Worm (Caenorhabditis elegans): ENCODE results near the gene F31F4.1.

DNA sequence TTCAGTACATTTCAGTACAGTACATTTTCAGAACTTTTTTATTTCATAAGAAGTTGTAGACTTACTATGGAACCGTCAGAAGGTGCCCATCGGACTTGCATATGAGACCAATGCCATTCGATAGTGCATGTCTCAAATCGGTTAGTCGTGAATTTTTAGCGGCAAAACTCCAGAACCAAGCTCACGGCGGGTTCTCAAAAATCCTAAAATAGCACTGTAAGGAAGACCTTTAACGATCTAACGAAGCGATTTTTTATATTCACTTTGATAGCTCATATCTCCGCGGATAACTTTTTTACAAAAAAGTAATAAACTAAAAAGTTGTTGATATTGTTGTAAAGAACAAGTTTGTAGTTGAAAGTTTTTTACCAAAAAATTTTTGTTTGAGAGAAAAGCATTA lies 9.6 kb upstream of the F31F4.1 start, which contains the start of gene sru-25:
- TF ChIP-seq aly-1 (tag; optimal IDR thresholded peaks at IDR 0.05): no peak
- TF ChIP-seq ama-1 (optimal IDR thresholded peaks at IDR 0.05): no peak
- no peak for TF ChIP-seq B0310.2 (tag; optimal IDR thresholded peaks at IDR 0.05)
